Fruit fly (Drosophila melanogaster) whole organism, embryonic: ENCODE data around the gene CCDC53.

ENCODE experiments used
- BtbVII ChIP-seq: fragments of 200-800 bp; sonication (Bioruptor generic); optimal IDR thresholded peaks from 3 replicates; lab custom pipeline; 2017; ENCODE audit warnings: missing biosample characterization, mild to moderate bottlenecking, missing genetic modification characterization
- CG12659 ChIP-seq: fragments of 200-800 bp; sonication (Bioruptor generic); optimal IDR thresholded peaks from 3 replicates; lab custom pipeline; 2017; ENCODE audit warnings: mild to moderate bottlenecking, missing biosample characterization, missing genetic modification reagents, missing genetic modification characterization
- CG13624 ChIP-seq: fragments of 200-800 bp; sonication (Bioruptor generic); optimal IDR thresholded peaks from 2 replicates; lab custom pipeline; 2016; ENCODE audit warnings: missing biosample characterization, missing genetic modification characterization
- CG15479 ChIP-seq: fragments of 200-800 bp; sonication (Bioruptor generic); optimal IDR thresholded peaks from 3 replicates; lab custom pipeline; 2019; ENCODE audit warnings: missing biosample characterization, mild to moderate bottlenecking, missing genetic modification characterization, moderate library complexity
- CG1603 ChIP-seq: fragments of 200-800 bp; sonication (Bioruptor generic); optimal IDR thresholded peaks from 2 replicates; lab custom pipeline; 2019; ENCODE audit warnings: missing biosample characterization, mild to moderate bottlenecking, missing genetic modification characterization, moderate library complexity
- CG16779 ChIP-seq: fragments of 200-800 bp; sonication (Bioruptor generic); IDR thresholded peaks from 2 replicates; pipeline ENCODE4 v1.3.6; 2022; ENCODE audit warnings: missing biosample characterization, missing genetic modification characterization
- CG17361 ChIP-seq: fragments of 200-800 bp; sonication (Bioruptor generic); IDR thresholded peaks from 3 replicates; pipeline ENCODE4 v1.3.6; 2022; ENCODE audit warnings: missing biosample characterization, missing genetic modification characterization
- CG1832 ChIP-seq: fragments of 200-800 bp; sonication (Bioruptor generic); optimal IDR thresholded peaks from 2 replicates; lab custom pipeline; 2017; ENCODE audit warnings: missing biosample characterization, mild to moderate bottlenecking, missing genetic modification characterization, inconsistent platforms
- CG2712 ChIP-seq: fragments of 200-800 bp; optimal IDR thresholded peaks from 3 replicates; lab custom pipeline; 2019; ENCODE audit warnings: missing biosample characterization, mild to moderate bottlenecking, missing genetic modification characterization, moderate library complexity
- CG34376 ChIP-seq: fragments of 200-800 bp; sonication (Bioruptor generic); optimal IDR thresholded peaks from 2 replicates; lab custom pipeline; 2018; ENCODE audit warnings: missing biosample characterization, mild to moderate bottlenecking, missing genetic modification characterization
- CG4730 ChIP-seq: fragments of 200-800 bp; sonication (Bioruptor generic); IDR thresholded peaks from 2 replicates; pipeline ENCODE4 v1.3.6; 2022; ENCODE audit warnings: missing biosample characterization, missing genetic modification characterization
- CG6254 ChIP-seq: fragments of 200-800 bp; sonication (Bioruptor generic); optimal IDR thresholded peaks from 3 replicates; lab custom pipeline; 2017; ENCODE audit warnings: mild to moderate bottlenecking, missing biosample characterization, missing genetic modification reagents, missing genetic modification characterization
- CG6813 ChIP-seq: fragments of 200-800 bp; sonication (Bioruptor generic); optimal IDR thresholded peaks from 2 replicates; lab custom pipeline; 2017; ENCODE audit warnings: missing biosample characterization, missing genetic modification characterization, mild to moderate bottlenecking, moderate library complexity, missing genetic modification reagents
- CG8281 ChIP-seq: fragments of 200-800 bp; sonication (Bioruptor generic); optimal IDR thresholded peaks from 2 replicates; lab custom pipeline; 2018; ENCODE audit warnings: missing biosample characterization, mild to moderate bottlenecking, missing genetic modification characterization, moderate library complexity
- D19A ChIP-seq: fragments of 200-800 bp; optimal IDR thresholded peaks from 3 replicates; lab custom pipeline; 2019; ENCODE audit warnings: missing biosample characterization, mild to moderate bottlenecking, missing genetic modification characterization, moderate library complexity
- Dip2 ChIP-seq: fragments of 200-800 bp; sonication (Bioruptor generic); IDR thresholded peaks from 2 replicates; pipeline ENCODE4 v1.3.6; 2022; ENCODE audit warnings: missing biosample characterization, missing genetic modification characterization
- Fer3 ChIP-seq: fragments of 200-800 bp; sonication (Bioruptor generic); optimal IDR thresholded peaks from 2 replicates; lab custom pipeline; 2018; ENCODE audit warnings: missing biosample characterization, mild to moderate bottlenecking, missing genetic modification characterization, moderate library complexity
- Gug ChIP-seq: fragments of 200-800 bp; sonication (Bioruptor generic); IDR thresholded peaks from 4 replicates; pipeline ENCODE4 v1.3.6; 2022; ENCODE audit warnings: missing biosample characterization, missing genetic modification characterization
- Hmr ChIP-seq: fragments of 200-800 bp; sonication (Bioruptor generic); optimal IDR thresholded peaks from 3 replicates; lab custom pipeline; 2017; ENCODE audit warnings: mild to moderate bottlenecking, missing biosample characterization, missing genetic modification reagents, missing genetic modification characterization
- Med ChIP-seq: fragments of 200-800 bp; sonication (Bioruptor generic); peaks from one replicate; lab custom pipeline; 2016; ENCODE audit warnings: missing biosample characterization, missing genetic modification characterization, mild to moderate bottlenecking, inconsistent platforms, moderate library complexity
- Oli ChIP-seq: fragments of 200-800 bp; sonication (Bioruptor generic); optimal IDR thresholded peaks from 2 replicates; lab custom pipeline; 2018; ENCODE audit warnings: missing biosample characterization, mild to moderate bottlenecking, missing genetic modification characterization, moderate library complexity
- Pdp1 ChIP-seq, 2 experiments: fragments of 200-800 bp; sonication (Bioruptor generic); optimal IDR thresholded peaks; 3 replicates each; lab custom pipeline; 2016; ENCODE audit warnings: missing biosample characterization in 2 of 2, missing genetic modification characterization in 2 of 2, mild to moderate bottlenecking in 1 of 2, moderate library complexity in 1 of 2
- Trl ChIP-seq, 3 experiments: fragments of >200 bp in 2 of 3; fragments of 200-800 bp in 1 of 3; sonication (Bioruptor generic) in 1 of 3; optimal IDR thresholded peaks; 2 replicates in 1 of 3; 3 replicates in 2 of 3; lab custom pipeline; 2016 to 2017; ENCODE audit warnings: missing biosample characterization in 1 of 3, missing genetic modification characterization in 1 of 3
- YL-1 ChIP-seq: fragments of 200-800 bp; sonication (Bioruptor generic); optimal IDR thresholded peaks from 3 replicates; lab custom pipeline; 2017; ENCODE audit warnings: missing biosample characterization, mild to moderate bottlenecking, missing genetic modification characterization
- bsh ChIP-seq, 2 experiments: fragments of 200-800 bp; sonication (Bioruptor generic); optimal IDR thresholded peaks; 2 replicates each; lab custom pipeline; 2017 to 2018; ENCODE audit warnings: mild to moderate bottlenecking in 2 of 2, missing biosample characterization in 2 of 2, missing genetic modification characterization in 2 of 2, moderate library complexity in 1 of 2
- btn ChIP-seq: fragments of 200-800 bp; sonication (Bioruptor generic); optimal IDR thresholded peaks from 2 replicates; lab custom pipeline; 2016; ENCODE audit warnings: missing biosample characterization, missing genetic modification characterization
- cg ChIP-seq: fragments of 200-800 bp; sonication (Bioruptor generic); optimal IDR thresholded peaks from 3 replicates; lab custom pipeline; 2019; ENCODE audit warnings: missing biosample characterization, mild to moderate bottlenecking, missing genetic modification characterization, moderate library complexity
- chn ChIP-seq: fragments of 200-800 bp; sonication (Bioruptor generic); optimal IDR thresholded peaks from 2 replicates; lab custom pipeline; 2016; ENCODE audit warnings: missing biosample characterization, missing genetic modification characterization
- ci ChIP-seq: fragments of 200-800 bp; sonication (Bioruptor generic); IDR thresholded peaks from 3 replicates; pipeline ENCODE4 v1.3.6; 2022; ENCODE audit warnings: missing biosample characterization, missing genetic modification characterization
- crc ChIP-seq: fragments of 200-800 bp; sonication (Bioruptor generic); optimal IDR thresholded peaks from 2 replicates; lab custom pipeline; 2016; ENCODE audit warnings: missing biosample characterization, missing genetic modification characterization
- crp ChIP-seq, 2 experiments: fragments of 200-800 bp; sonication (Bioruptor generic); optimal IDR thresholded peaks; 2 replicates in 1 of 2; 3 replicates in 1 of 2; lab custom pipeline; 2017; ENCODE audit warnings: missing biosample characterization in 2 of 2, missing genetic modification characterization in 2 of 2, mild to moderate bottlenecking in 1 of 2, moderate library complexity in 1 of 2
- dimm ChIP-seq: fragments of 200-800 bp; sonication (Bioruptor generic); IDR thresholded peaks from 2 replicates; pipeline ENCODE4 v1.3.6; 2022; ENCODE audit warnings: missing biosample characterization, missing genetic modification characterization
- en ChIP-seq: fragments of 200-800 bp; sonication (Bioruptor generic); optimal IDR thresholded peaks from 2 replicates; lab custom pipeline; 2016; ENCODE audit warnings: missing biosample characterization, missing genetic modification characterization
- gem ChIP-seq: fragments of 200-800 bp; sonication (Bioruptor generic); optimal IDR thresholded peaks from 2 replicates; lab custom pipeline; 2019; ENCODE audit warnings: missing biosample characterization, mild to moderate bottlenecking, missing genetic modification characterization, moderate library complexity
- grau ChIP-seq: fragments of 200-800 bp; optimal IDR thresholded peaks from 3 replicates; lab custom pipeline; 2019; ENCODE audit warnings: missing biosample characterization, mild to moderate bottlenecking, missing genetic modification characterization, moderate library complexity
- hth ChIP-seq: fragments of >200 bp; optimal IDR thresholded peaks from 2 replicates; lab custom pipeline; 2017; ENCODE audit warnings: inconsistent platforms
- ken ChIP-seq: fragments of 200-800 bp; sonication (Bioruptor generic); IDR thresholded peaks from 3 replicates; pipeline ENCODE4 v1.3.6; 2022; ENCODE audit warnings: missing biosample characterization, missing genetic modification characterization
- lmd ChIP-seq: fragments of 200-800 bp; sonication (Bioruptor generic); IDR thresholded peaks from 2 replicates; pipeline ENCODE4 v1.3.6; 2022; ENCODE audit warnings: missing biosample characterization, missing genetic modification characterization
- nau ChIP-seq: fragments of 200-800 bp; sonication (Bioruptor generic); optimal IDR thresholded peaks from 3 replicates; lab custom pipeline; 2017; ENCODE audit warnings: missing biosample characterization, mild to moderate bottlenecking, missing genetic modification characterization, missing genetic modification reagents
- nerfin-1 ChIP-seq: fragments of 200-800 bp; sonication (Bioruptor generic); optimal IDR thresholded peaks from 3 replicates; lab custom pipeline; 2019; ENCODE audit warnings: missing biosample characterization, mild to moderate bottlenecking, missing genetic modification characterization, moderate library complexity
- nom ChIP-seq: fragments of 200-800 bp; sonication (Bioruptor generic); optimal IDR thresholded peaks from 2 replicates; lab custom pipeline; 2017; ENCODE audit warnings: missing biosample characterization, missing genetic modification characterization, mild to moderate bottlenecking, moderate library complexity, missing genetic modification reagents
- otp ChIP-seq: fragments of 200-800 bp; sonication (Bioruptor generic); IDR thresholded peaks from 3 replicates; pipeline ENCODE4, ENCODE4 v1.3.6; 2022; ENCODE audit warnings: missing biosample characterization, missing genetic modification characterization
- pita ChIP-seq: fragments of 200-800 bp; sonication (Bioruptor generic); optimal IDR thresholded peaks from 2 replicates; lab custom pipeline; 2017; ENCODE audit warnings: missing biosample characterization, mild to moderate bottlenecking, missing genetic modification characterization
- pzg ChIP-seq: fragments of 200-800 bp; sonication (Bioruptor generic); optimal IDR thresholded peaks from 3 replicates; lab custom pipeline; 2018; ENCODE audit warnings: missing biosample characterization, mild to moderate bottlenecking, missing genetic modification characterization, moderate library complexity
- row ChIP-seq: fragments of 200-800 bp; sonication (Bioruptor generic); IDR thresholded peaks from 3 replicates; pipeline ENCODE4 v1.3.6; 2022; ENCODE audit warnings: missing biosample characterization, missing genetic modification characterization
- sd ChIP-seq: fragments of 200-800 bp; sonication (Bioruptor generic); optimal IDR thresholded peaks from 3 replicates; lab custom pipeline; 2018; ENCODE audit warnings: missing biosample characterization, mild to moderate bottlenecking, missing genetic modification characterization, moderate library complexity
- sens ChIP-seq: fragments of 200-800 bp; sonication (Bioruptor generic); peaks from one replicate; lab custom pipeline; 2016; ENCODE audit warnings: missing biosample characterization, missing genetic modification characterization
- sisA ChIP-seq: fragments of 200-800 bp; sonication (Bioruptor generic); IDR thresholded peaks from 2 replicates; pipeline ENCODE4 v1.3.6; 2022; ENCODE audit warnings: missing biosample characterization, missing genetic modification characterization
- tll ChIP-seq, 2 experiments: fragments of 200-800 bp in 1 of 2; fragments of >200 bp in 1 of 2; sonication (Bioruptor generic) in 1 of 2; optimal IDR thresholded peaks; 2 replicates each; lab custom pipeline; 2017 to 2019; ENCODE audit warnings: missing biosample characterization in 2 of 2, missing genetic modification characterization in 2 of 2, mild to moderate bottlenecking in 1 of 2, moderate library complexity in 1 of 2
- zfh2 ChIP-seq: fragments of 200-800 bp; sonication (Bioruptor generic); optimal IDR thresholded peaks from 2 replicates; lab custom pipeline; 2016; ENCODE audit warnings: missing biosample characterization, missing genetic modification characterization

The CCDC53 gene

DNA sequence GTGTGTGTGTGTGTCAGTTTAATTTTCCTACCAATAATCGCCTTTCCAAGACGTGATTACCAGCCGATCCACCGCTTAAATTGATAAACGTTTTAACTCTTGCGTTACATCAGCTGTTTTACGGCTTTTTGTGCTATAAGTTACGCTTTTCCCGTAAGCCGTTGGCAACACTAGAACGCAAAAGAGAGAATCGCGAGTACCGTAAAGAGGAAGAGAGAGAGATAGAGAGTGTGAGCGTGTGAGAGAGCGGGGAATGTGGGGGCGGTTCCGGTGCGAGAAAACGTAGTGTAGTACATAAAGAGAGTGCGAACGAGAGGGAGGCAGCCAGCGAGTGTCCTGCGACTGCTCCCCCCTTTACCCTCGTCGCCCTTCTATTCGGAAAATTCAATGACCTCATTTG, 9.3 kb upstream of the CCDC53 start (continued):
- TF ChIP-seq Hmr = peak; percentile 25
- TF ChIP-seq ken (GFP tag; lab: Robert Waterston, UW) = no peak
- TF ChIP-seq CG6254 (GFP tag; lab: Kevin White, UChicago) = peak; percentile 9
- peak; percentile 88 for TF ChIP-seq sd (tag; lab: Kevin White, UChicago)
- TF ChIP-seq dimm (GFP tag; lab: Robert Waterston, UW) = no peak
- 0 out of 3 replicates have a peak, but pooled peaks have one; percentile 11 for TF ChIP-seq row (GFP tag; lab: Robert Waterston, UW)
- TF ChIP-seq en (GFP tag; lab: Kevin White, UChicago) = no peak
- peak; percentile 7 for TF ChIP-seq CG2712 (tag; lab: Kevin White, UChicago)
- TF ChIP-seq zfh2 (GFP tag; lab: Kevin White, UChicago) = no peak
- peak; percentile 25 for TF ChIP-seq nau (GFP tag; lab: Kevin White, UChicago)
- TF ChIP-seq chn = peak; percentile 8
- peak; percentile 85 for TF ChIP-seq cg (GFP tag; lab: Kevin White, UChicago)
- peak; percentile 45 for TF ChIP-seq BtbVII
- peak; percentile 23 for TF ChIP-seq CG34376 (GFP tag; lab: Kevin White, UChicago)
- TF ChIP-seq CG4730 (GFP tag; lab: Robert Waterston, UW) = no peak
- TF ChIP-seq CG1603 = peak; percentile 0
- peak; percentile 11 for TF ChIP-seq nerfin-1
- TF ChIP-seq nom (GFP tag; lab: Kevin White, UChicago) = peak; percentile 46
- TF ChIP-seq tll (GFP tag; optimal IDR thresholded peaks at IDR 0.05; lab: Kevin White, UChicago) = no peak
- TF ChIP-seq Pdp1 (GFP tag; optimal IDR thresholded peaks at IDR 0.05; lab: Kevin White, UChicago) = peak in 1 of 2 experiments; percentile 29
- TF ChIP-seq CG15479 (GFP tag; lab: Kevin White, UChicago) = no peak
- peak; percentile 75 for TF ChIP-seq Med (GFP tag; lab: Kevin White, UChicago)
- TF ChIP-seq CG6813 = peak; percentile 27
- no peak for TF ChIP-seq btn (GFP tag; lab: Kevin White, UChicago)
- TF ChIP-seq, all 482 proteins: peak for 37

DNA sequence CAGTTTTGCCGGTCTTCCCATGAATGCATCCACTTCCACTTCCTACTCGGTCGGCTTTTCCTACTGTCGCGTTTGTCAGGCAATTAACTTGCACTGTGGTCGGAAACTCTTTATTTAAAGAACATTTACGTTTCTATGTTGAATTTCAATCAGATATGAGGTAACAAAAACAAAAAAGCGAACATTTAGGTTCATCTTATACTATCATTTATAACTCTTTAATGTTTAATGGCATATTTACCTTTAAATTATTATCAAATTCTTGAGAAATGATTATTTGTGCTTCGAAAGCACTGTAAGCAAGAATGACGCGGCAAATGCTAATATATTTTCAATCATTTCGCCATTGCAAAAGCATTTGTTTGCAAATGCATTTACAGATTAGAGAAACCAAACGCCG, 7.2 kb upstream of the CCDC53 start:
- TF ChIP-seq gem (tag; lab: Kevin White, UChicago) = peak; percentile 9
- no peak for TF ChIP-seq CG13624 (GFP tag; lab: Kevin White, UChicago)
- TF ChIP-seq ci (GFP tag; lab: Robert Waterston, UW) = no peak
- no peak for TF ChIP-seq crp (GFP tag; optimal IDR thresholded peaks at IDR 0.05; lab: Kevin White, UChicago)
- TF ChIP-seq D19A (tag; lab: Kevin White, UChicago) = no peak
- TF ChIP-seq Dip2 (GFP tag; lab: Robert Waterston, UW) = no peak
- no peak for TF ChIP-seq pita (GFP tag; lab: Kevin White, UChicago)
- no peak for TF ChIP-seq CG8281 (tag; lab: Kevin White, UChicago)
- no peak for TF ChIP-seq otp (GFP tag; lab: Robert Waterston, UW)
- TF ChIP-seq CG17361 = no peak
- no peak for TF ChIP-seq hth
- no peak for TF ChIP-seq bsh (GFP tag; optimal IDR thresholded peaks at IDR 0.05; lab: Kevin White, UChicago)
- no peak for TF ChIP-seq Trl (optimal IDR thresholded peaks at IDR 0.05; lab: Kevin White, UChicago)
- no peak for TF ChIP-seq Trl (GFP tag; optimal IDR thresholded peaks at IDR 0.05; lab: Kevin White, UChicago)
- TF ChIP-seq grau (tag; lab: Kevin White, UChicago) = no peak
- TF ChIP-seq Med (GFP tag; lab: Kevin White, UChicago) = peak; percentile 42
- peak; percentile 27; the same call in 1 of the 3 replicates for TF ChIP-seq row (GFP tag; lab: Robert Waterston, UW)
- TF ChIP-seq CG1832 (GFP tag; lab: Kevin White, UChicago) = no peak
- TF ChIP-seq pzg = no peak
- TF ChIP-seq Gug (GFP tag; lab: Robert Waterston, UW) = no peak
- no peak for TF ChIP-seq sisA
- TF ChIP-seq sens (GFP tag; lab: Kevin White, UChicago) = peak; percentile 12
- TF ChIP-seq lmd (GFP tag; lab: Robert Waterston, UW) = no peak
- TF ChIP-seq crc (GFP tag; lab: Kevin White, UChicago) = no peak
- no peak for TF ChIP-seq Oli (tag; lab: Kevin White, UChicago)
- TF ChIP-seq CG16779 = no peak
- no peak for TF ChIP-seq Fer3
- TF ChIP-seq CG12659 (GFP tag; lab: Kevin White, UChicago) = no peak
- TF ChIP-seq YL-1 (GFP tag; lab: Kevin White, UChicago) = no peak
